Fruit fly (Drosophila melanogaster): ENCODE measurements around the gene Pbp95.

The Pbp95 gene

dm6 chr3R:7977011-7977925 is 36.3 kb upstream of the Pbp95 start (continued):
- TF ChIP-seq Tbp (GFP tag; optimal IDR thresholded peaks at IDR 0.05) (no peak), chinmo (GFP tag; IDR thresholded peaks at IDR 0.05; ENCODE audit: partially characterized antibody) (peak; percentile 43; the same call in 1 of the 4 replicates), eve (GFP tag; optimal IDR thresholded peaks at IDR 0.05) (peak in 1 of 2 experiments; percentile 89), NfI (GFP tag; optimal IDR thresholded peaks at IDR 0.05) (peak; percentile 27), CG6791 (GFP tag; IDR thresholded peaks at IDR 0.05; ENCODE audit: partially characterized antibody) (no peak), crp (GFP tag; optimal IDR thresholded peaks at IDR 0.05) (peak in 1 of 2 experiments; percentile 10), CG9797 (GFP tag; optimal IDR thresholded peaks at IDR 0.05) (peak; percentile 98), vfl (GFP tag; optimal IDR thresholded peaks at IDR 0.05) (no peak), chn (GFP tag; optimal IDR thresholded peaks at IDR 0.05) (no peak), Sin3A (optimal IDR thresholded peaks at IDR 0.05) (peak; percentile 27), jigr1 (GFP tag; IDR thresholded peaks at IDR 0.05) (no peak), odd (GFP tag; optimal IDR thresholded peaks at IDR 0.05) (peak; percentile 4), Blimp-1 (GFP tag; optimal IDR thresholded peaks at IDR 0.05) (no peak), wdn (GFP tag; IDR thresholded peaks at IDR 0.05) (no peak), Elba2 (GFP tag; optimal IDR thresholded peaks at IDR 0.05) (no peak), CG11723 (GFP tag; optimal IDR thresholded peaks at IDR 0.05) (no peak), B-H2 (GFP tag; optimal IDR thresholded peaks at IDR 0.05) (peak; percentile 67), Atf-2 (GFP tag; optimal IDR thresholded peaks at IDR 0.05) (no peak), HLH54F (GFP tag; optimal IDR thresholded peaks at IDR 0.05) (no peak), CG8765 (GFP tag; IDR thresholded peaks at IDR 0.05) (no peak), shn (GFP tag; optimal IDR thresholded peaks at IDR 0.05) (peak; percentile 2), lab (GFP tag; optimal IDR thresholded peaks at IDR 0.05) (no peak), caup (GFP tag; optimal IDR thresholded peaks at IDR 0.05; ENCODE audit: severe bottlenecking) (peak; percentile 10), Bteb2 (GFP tag; optimal IDR thresholded peaks at IDR 0.05) (no peak), CG2678 (tag; optimal IDR thresholded peaks at IDR 0.05) (no peak), zfh2 (GFP tag; optimal IDR thresholded peaks at IDR 0.05) (no peak), amos (GFP tag; IDR thresholded peaks at IDR 0.05; ENCODE audit: partially characterized antibody) (peak; percentile 42; the same call in 1 of the 2 replicates)

dm6 chr3R:7978379-7979009 is 35.1 kb upstream of the Pbp95 start, which contains the start of the genes CD98hc and Os-C:
Gene CD98hc (minus strand): TSS chr3R:7978428.
Gene Os-C (plus strand): TSS chr3R:7978959.
- peak; percentile 38 for TF ChIP-seq cad (GFP tag; optimal IDR thresholded peaks at IDR 0.05)
- TF ChIP-seq CG11456 (GFP tag; IDR thresholded peaks at IDR 0.05) = 0 out of 3 replicates have a peak, but pooled peaks have one; percentile 18
- no peak for TF ChIP-seq CG9817 (tag; optimal IDR thresholded peaks at IDR 0.05)
- TF ChIP-seq chinmo (GFP tag; IDR thresholded peaks at IDR 0.05; ENCODE audit: partially characterized antibody) = 0 out of 4 replicates have a peak, but pooled peaks have one; percentile 21
- no peak for TF ChIP-seq fu2 (GFP tag; optimal IDR thresholded peaks at IDR 0.05)
- TF ChIP-seq sd (tag; optimal IDR thresholded peaks at IDR 0.05) = peak; percentile 9
- peak; percentile 13 for TF ChIP-seq oc (tag; optimal IDR thresholded peaks at IDR 0.05)
- TF ChIP-seq CG4282 (GFP tag; optimal IDR thresholded peaks at IDR 0.05) = no peak
- TF ChIP-seq ftz-f1 (GFP tag; optimal IDR thresholded peaks at IDR 0.05) = no peak

dm6 chr3R:7980222-7980621 is 33.4 kb upstream of the Pbp95 start, which contains the start of gene Sfp84E:
Gene Sfp84E (minus strand): TSS chr3R:7980322.
- TF ChIP-seq repo (GFP tag; optimal IDR thresholded peaks at IDR 0.05) (no peak), CG3281 (GFP tag; optimal IDR thresholded peaks at IDR 0.05) (no peak), pnt (GFP tag; optimal IDR thresholded peaks at IDR 0.05) (no peak), br (optimal IDR thresholded peaks at IDR 0.05) (no peak), Gug (GFP tag; IDR thresholded peaks at IDR 0.05) (no peak), CG7963 (GFP tag; IDR thresholded peaks at IDR 0.05; ENCODE audit: partially characterized antibody) (no peak), psq (GFP tag; optimal IDR thresholded peaks at IDR 0.05) (no peak), CG4820 (GFP tag; optimal IDR thresholded peaks at IDR 0.05) (no peak), fu2 (GFP tag; optimal IDR thresholded peaks at IDR 0.05) (no peak), scrt (GFP tag; optimal IDR thresholded peaks at IDR 0.05) (no peak), CG17612 (GFP tag; IDR thresholded peaks at IDR 0.05) (no peak), kni (GFP tag; optimal IDR thresholded peaks at IDR 0.05) (no peak), CG43689 (GFP tag; IDR thresholded peaks at IDR 0.05) (no peak)

Measured in whole organism, embryonic.